Worm (Caenorhabditis elegans): ENCODE data around the gene cyp-33C5.
A peak's percentile ranks its signal among the peaks of the same experiment; 100 is the strongest.

Gene cyp-33C5

DNA sequence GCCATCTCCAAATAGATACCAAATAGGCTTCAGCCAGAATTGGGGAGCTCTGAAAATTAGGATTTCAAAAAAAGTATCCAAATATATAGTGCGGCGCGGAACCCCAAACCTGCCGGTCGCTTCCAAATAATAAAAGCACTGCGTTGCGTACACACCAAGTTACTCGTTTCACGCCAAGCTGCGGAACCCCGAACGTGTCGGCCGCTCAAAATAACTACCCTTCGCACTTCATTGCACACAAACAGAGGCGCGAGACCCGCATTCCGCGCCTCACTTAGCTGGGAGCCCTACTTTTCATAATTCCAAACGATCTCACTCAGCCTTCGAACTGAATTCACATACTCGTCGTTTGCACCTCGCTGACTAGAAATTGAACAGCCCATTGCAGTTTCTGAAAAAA is 45.2 kb upstream of the cyp-33C5 start (continued):
- no peak for TF ChIP-seq lir-1 (GFP tag; conservative IDR thresholded peaks at IDR 0.05)

DNA sequence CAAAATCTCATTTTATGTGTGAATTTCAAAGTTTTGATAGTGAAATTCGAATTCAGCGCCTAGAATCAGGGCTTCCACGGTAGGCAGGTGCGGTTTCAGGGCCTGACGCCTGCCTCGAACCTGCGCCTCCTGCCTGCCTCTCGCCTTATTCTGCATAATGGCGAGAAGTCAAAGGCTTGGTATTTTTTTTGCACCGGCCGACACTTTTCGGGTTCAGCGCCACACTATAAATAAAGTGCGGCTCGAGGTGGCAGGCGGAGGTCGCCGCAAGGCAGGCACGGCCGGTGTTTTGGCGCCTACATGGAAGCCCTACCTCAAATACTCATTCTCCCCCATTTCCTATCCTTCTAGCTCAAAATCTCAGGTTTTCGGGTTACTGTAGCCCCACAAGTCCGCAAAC is 44.4 kb upstream of the cyp-33C5 start:
- TF ChIP-seq zfh-2 (GFP tag; conservative IDR thresholded peaks at IDR 0.05) (peak; percentile 63), pbrm-1 (GFP tag; IDR thresholded peaks at IDR 0.05) (no peak), cebp-2 (GFP tag; IDR thresholded peaks at IDR 0.05) (no peak)

DNA sequence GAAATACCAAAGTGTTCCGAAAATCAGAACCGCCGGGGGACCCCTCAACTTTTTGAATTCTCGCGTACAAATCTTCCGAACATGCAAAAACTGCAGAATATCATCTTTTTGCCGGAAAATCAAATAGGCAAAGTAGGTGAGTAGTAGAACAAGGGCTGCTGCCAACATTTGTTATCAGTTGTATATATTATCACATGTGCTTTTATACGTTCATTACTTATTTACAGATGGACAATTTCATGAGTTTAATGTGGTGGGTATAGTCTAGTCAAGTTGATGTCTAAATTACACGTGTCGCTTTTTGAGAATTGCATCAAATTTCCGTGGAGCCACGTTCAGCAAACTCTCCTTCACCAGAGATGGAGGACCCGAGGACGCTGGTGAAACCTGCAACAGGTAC is 43.6 kb upstream of the cyp-33C5 start, which contains the start of gene cyp-32B1:
TSS of gene cyp-32B1 (minus strand) at position 176 of the 400 bp plus-strand sequence.
- TF ChIP-seq mel-28 (tag; optimal IDR thresholded peaks at IDR 0.05; ENCODE audit: borderline replicate concordance) (no peak), nhr-80 (tag; optimal IDR thresholded peaks at IDR 0.05) (peak; percentile 24)

DNA sequence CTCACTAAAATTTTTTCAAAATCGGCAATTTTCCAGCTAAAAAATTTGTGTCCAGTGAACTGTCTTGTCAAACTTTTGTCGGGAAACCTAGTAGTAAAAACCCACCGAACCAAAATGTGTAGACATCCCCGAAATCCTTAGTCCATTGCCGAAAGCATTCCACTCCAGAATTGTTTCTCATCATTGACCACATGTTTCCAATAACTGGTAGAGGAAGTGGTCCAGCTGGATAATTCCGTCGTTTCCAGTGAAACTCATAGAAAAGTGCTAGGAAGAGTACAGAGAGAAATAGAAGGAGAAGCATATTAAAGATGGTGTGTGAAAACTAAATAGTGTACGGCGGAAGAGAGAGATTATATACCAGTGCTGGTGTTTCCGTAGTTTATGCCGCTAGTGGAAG is 40.7 kb upstream of the cyp-33C5 start, which contains the start of gene cyp-33C12:
TSS of gene cyp-33C12 (minus strand) at position 321 of the 400 bp plus-strand sequence.
- no peak for TF ChIP-seq pbrm-1 (GFP tag; IDR thresholded peaks at IDR 0.05)

DNA sequence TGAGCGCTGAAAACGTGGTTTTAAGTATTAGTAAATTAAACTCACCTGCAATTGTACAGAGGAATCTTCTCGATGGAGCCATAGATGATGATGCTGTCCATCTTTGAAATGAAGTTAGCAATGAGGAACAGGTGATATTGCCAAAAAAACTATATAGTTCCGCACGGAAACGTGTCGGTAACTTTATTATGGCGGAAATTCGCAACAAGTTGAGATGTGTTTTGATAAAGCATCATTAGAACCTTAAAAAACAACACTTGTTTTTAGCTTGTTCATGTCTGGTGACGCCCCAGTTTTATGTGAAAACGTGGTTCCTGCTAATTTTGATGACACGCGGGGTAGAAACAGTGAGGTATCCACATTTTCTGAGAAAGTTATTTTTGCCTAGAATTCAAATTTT is 38.6 kb upstream of the cyp-33C5 start, which contains the start of gene srt-40:
TSS of gene srt-40 (minus strand) at position 101 of the 400 bp plus-strand sequence.
- TF ChIP-seq nfya-2 (GFP tag; IDR thresholded peaks at IDR 0.05): no peak
- TF ChIP-seq atf-7 (tag; optimal IDR thresholded peaks at IDR 0.05): no peak
- no peak for TF ChIP-seq dpff-1 (tag; optimal IDR thresholded peaks at IDR 0.05)
- no peak for TF ChIP-seq T26A5.8 (tag; optimal IDR thresholded peaks at IDR 0.05)
- no peak for TF ChIP-seq madf-10 (tag; optimal IDR thresholded peaks at IDR 0.05)
- TF ChIP-seq unc-62 (GFP tag; optimal IDR thresholded peaks at IDR 0.05): no peak
- TF ChIP-seq F22D6.2 (tag; optimal IDR thresholded peaks at IDR 0.05): no peak
- TF ChIP-seq Y53F4B.3 (GFP tag; IDR thresholded peaks at IDR 0.05): no peak
- TF ChIP-seq nfya-1 (tag; optimal IDR thresholded peaks at IDR 0.05; ENCODE audit: borderline replicate concordance, insufficient read depth): no peak
- TF ChIP-seq tlf-1 (GFP tag; optimal IDR thresholded peaks at IDR 0.05): no peak
- TF ChIP-seq rec-8 (tag; optimal IDR thresholded peaks at IDR 0.05): no peak

DNA sequence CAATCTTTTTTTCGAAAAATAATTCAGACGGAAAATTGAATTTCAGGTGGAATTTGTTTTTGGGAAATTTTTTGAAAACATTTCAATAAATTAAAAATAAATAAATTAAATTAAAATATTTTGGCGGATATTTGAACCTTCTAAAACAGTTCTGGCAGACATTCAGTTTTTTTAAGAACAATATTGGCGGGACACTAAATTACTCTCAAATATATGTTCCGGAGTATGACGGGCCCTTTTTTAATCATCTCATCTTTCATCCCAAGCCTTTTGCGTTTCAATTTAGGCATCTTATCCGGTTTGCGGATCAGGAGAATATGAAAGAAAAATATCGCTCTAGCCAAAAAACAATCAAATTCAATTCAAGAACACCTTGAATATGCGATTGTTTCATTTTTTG is 38.0 kb upstream of the cyp-33C5 start, which contains the start of gene svh-11:
TSS of gene svh-11 (plus strand) at position 301 of the 400 bp plus-strand sequence.
- no peak for TF ChIP-seq dpl-1 (GFP tag; optimal IDR thresholded peaks at IDR 0.05)
- no peak for TF ChIP-seq B0019.2 (GFP tag; conservative IDR thresholded peaks at IDR 0.05)
- no peak for TF ChIP-seq sea-2 (GFP tag; IDR thresholded peaks at IDR 0.05)
- no peak for TF ChIP-seq gei-17 (GFP tag; optimal IDR thresholded peaks at IDR 0.05)
- no peak for TF ChIP-seq bed-2 (GFP tag; IDR thresholded peaks at IDR 0.05)
- no peak for TF ChIP-seq ets-4 (GFP tag; optimal IDR thresholded peaks at IDR 0.05)
- no peak for TF ChIP-seq ceh-79 (tag; optimal IDR thresholded peaks at IDR 0.05)
- TF ChIP-seq lin-54 (GFP tag; optimal IDR thresholded peaks at IDR 0.05): no peak
- TF ChIP-seq madf-3 (GFP tag; IDR thresholded peaks at IDR 0.05): no peak
- no peak for TF ChIP-seq ZK185.1 (tag; optimal IDR thresholded peaks at IDR 0.05; ENCODE audit: poor library complexity, severe bottlenecking)
- no peak for TF ChIP-seq repo-1 (tag; optimal IDR thresholded peaks at IDR 0.05)
- TF ChIP-seq D2030.7 (GFP tag; IDR thresholded peaks at IDR 0.05): no peak
- no peak for TF ChIP-seq cebp-2 (GFP tag; IDR thresholded peaks at IDR 0.05)

DNA sequence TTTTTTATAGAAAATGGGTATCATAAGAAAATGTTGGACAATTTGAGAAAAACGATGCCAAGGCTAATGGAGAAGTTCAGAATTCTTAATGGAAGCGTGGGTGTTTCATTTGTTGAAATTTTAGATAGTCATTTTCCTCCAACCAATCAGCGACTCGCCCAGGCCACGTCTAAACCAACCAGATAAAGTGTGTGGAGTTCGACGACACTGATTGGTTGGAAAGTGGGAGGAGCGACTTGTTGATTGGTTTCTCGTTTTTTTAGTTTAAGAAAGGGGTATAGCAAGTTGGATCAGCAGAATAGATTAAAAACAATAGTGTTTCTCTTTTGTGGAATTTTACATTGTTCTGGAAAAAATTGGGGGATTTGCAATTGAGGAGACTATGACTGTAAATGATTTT is 37.3 kb upstream of the cyp-33C5 start:
- TF ChIP-seq nfyb-1 (GFP tag; IDR thresholded peaks at IDR 0.05): 0 out of 2 replicates have a peak, but pooled peaks have one; percentile 34
- TF ChIP-seq tbx-9 (tag; optimal IDR thresholded peaks at IDR 0.05; ENCODE audit: borderline replicate concordance): no peak

Measured in whole organism, young adult.